Worm (Caenorhabditis elegans): ENCODE measurements around the gene nhr-40.

- TF ChIP-seq zip-2 (tag; optimal IDR thresholded peaks at IDR 0.05) (no peak), tag-97 (GFP tag; IDR thresholded peaks at IDR 0.05) (no peak), nhr-48 (tag; optimal IDR thresholded peaks at IDR 0.05) (no peak), ceh-82 (tag; optimal IDR thresholded peaks at IDR 0.05) (no peak), D1046.2 (GFP tag; IDR thresholded peaks at IDR 0.05) (no peak), dpl-1 (GFP tag; optimal IDR thresholded peaks at IDR 0.05) (no peak)
These were observed 11.8 kb upstream of the nhr-40 start for ce11 chrX:2581828-2582589.
